Worm (Caenorhabditis elegans) whole organism, young adult: ENCODE results near the gene pha-1.

Experiments
- B0336.3 ChIP-seq: fragments of 200-800 bp; sonication (Bioruptor generic); IDR thresholded peaks from 2 replicates; pipeline ENCODE4 v1.3.6; 2022; ENCODE audit warnings: missing genetic modification characterization, missing compliant biosample characterization
- F33H1.4 ChIP-seq: fragments of 200-800 bp; sonication (Bioruptor generic); IDR thresholded peaks from 2 replicates; pipeline ENCODE4 v1.3.6; 2022; ENCODE audit warnings: missing genetic modification reagents, missing genetic modification characterization, missing compliant biosample characterization
- F49E8.2 ChIP-seq: sonication (generic microtip); optimal IDR thresholded peaks from 3 replicates; lab custom pipeline; 2017; ENCODE audit warnings: missing genetic modification characterization, mild to moderate bottlenecking, missing compliant biosample characterization, antibody characterized with exemption, moderate library complexity; ENCODE audit not compliant: insufficient read depth
- F52B5.7 ChIP-seq: sonication (generic microtip); optimal IDR thresholded peaks from 2 replicates; lab custom pipeline; 2016; ENCODE audit warnings: mild to moderate bottlenecking, missing genetic modification characterization, missing compliant biosample characterization
- K12H6.12 ChIP-seq: fragments of 200-800 bp; sonication (Bioruptor generic); optimal IDR thresholded peaks from 2 replicates; lab custom pipeline; 2018; ENCODE audit warnings: mild to moderate bottlenecking, missing genetic modification characterization, missing compliant biosample characterization
- Y79H2A.3 ChIP-seq: fragments of 200-800 bp; sonication (Bioruptor generic); conservative IDR thresholded peaks from 2 replicates; pipeline ENCODE4 v1.3.6; 2022; ENCODE audit warnings: missing genetic modification reagents, missing genetic modification characterization, missing compliant biosample characterization
- egl-44 ChIP-seq: fragments of 200-800 bp; sonication (Bioruptor generic); IDR thresholded peaks from 2 replicates; pipeline ENCODE4 v1.3.6; 2022; ENCODE audit warnings: missing genetic modification reagents, missing genetic modification characterization, missing compliant biosample characterization
- ets-4 ChIP-seq: fragments of 200-800 bp; sonication (Bioruptor generic); optimal IDR thresholded peaks from 2 replicates; lab custom pipeline; 2018; ENCODE audit warnings: mild to moderate bottlenecking, missing genetic modification characterization, missing compliant biosample characterization
- madf-10 ChIP-seq: sonication (generic microtip); optimal IDR thresholded peaks from 2 replicates; lab custom pipeline; 2016; ENCODE audit warnings: mild to moderate bottlenecking, missing genetic modification characterization, missing compliant biosample characterization
- nfya-1 ChIP-seq: sonication (generic microtip); optimal IDR thresholded peaks from 2 replicates; lab custom pipeline; 2017; ENCODE audit warnings: antibody characterized with exemption, missing compliant biosample characterization, missing genetic modification characterization, borderline replicate concordance; ENCODE audit not compliant: insufficient read depth
- nfyb-1 ChIP-seq: fragments of 200-800 bp; sonication (Bioruptor generic); IDR thresholded peaks from 2 replicates; pipeline ENCODE4 v1.3.6; 2022; ENCODE audit warnings: missing genetic modification reagents, missing genetic modification characterization, missing compliant biosample characterization

ce11 chrIII:11127528-11127927, 4.0 kb upstream of the pha-1 start, which contains the start of gene Y48A6C.8:
- TF ChIP-seq F49E8.2 (tag; lab: Kevin White, UChicago) (no peak), egl-44 (GFP tag; lab: Robert Waterston, UW) (no peak), F52B5.7 (no peak), F33H1.4 (GFP tag; lab: Robert Waterston, UW) (no peak), madf-10 (no peak), nfyb-1 (GFP tag; lab: Robert Waterston, UW) (no peak), K12H6.12 (tag; lab: Kevin White, UChicago) (no peak), nfya-1 (tag; lab: Kevin White, UChicago) (no peak), B0336.3 (no peak), Y79H2A.3 (no peak), ets-4 (GFP tag; lab: Kevin White, UChicago) (no peak)
